Worm (Caenorhabditis elegans) whole organism, L3 larva: ENCODE measurements around the gene sulp-3.
A peak's percentile ranks its signal among the peaks of the same experiment; 100 is the strongest.

Source experiments
- ZK546.5 ChIP-seq: sonication (generic microtip); optimal IDR thresholded peaks from 2 replicates; lab custom pipeline; 2017; ENCODE audit warnings: missing biosample characterization, missing genetic modification characterization
- ama-1 ChIP-seq: fragments of 150-350 bp; optimal IDR thresholded peaks from 2 replicates; lab custom pipeline; 2018
- ceh-28 ChIP-seq: fragments of 150-350 bp; optimal IDR thresholded peaks from 2 replicates; lab custom pipeline; 2014; ENCODE audit warnings: missing biosample characterization, missing genetic modification reagents, missing genetic modification characterization
- egl-5 ChIP-seq: fragments of 150-350 bp; optimal IDR thresholded peaks from 2 replicates; lab custom pipeline; 2017; ENCODE audit warnings: missing biosample characterization, missing genetic modification reagents, missing genetic modification characterization, inconsistent platforms
- elt-1 ChIP-seq: fragments of 150-350 bp; optimal IDR thresholded peaks from 2 replicates; lab custom pipeline; 2014; ENCODE audit warnings: missing biosample characterization, missing genetic modification characterization
- elt-2 ChIP-seq: sonication (generic microtip); optimal IDR thresholded peaks from 2 replicates; lab custom pipeline; 2016; ENCODE audit warnings: missing genetic modification reagents, mild to moderate bottlenecking, missing genetic modification characterization, missing compliant biosample characterization
- fkh-10 ChIP-seq: sonication (generic microtip); optimal IDR thresholded peaks from 2 replicates; lab custom pipeline; 2017; ENCODE audit warnings: missing biosample characterization, missing genetic modification reagents, missing genetic modification characterization
- fkh-2 ChIP-seq: fragments of 150-350 bp; optimal IDR thresholded peaks from 2 replicates; lab custom pipeline; 2014; ENCODE audit warnings: missing biosample characterization, missing genetic modification reagents, missing genetic modification characterization
- fos-1 ChIP-seq: fragments of 150-350 bp; optimal IDR thresholded peaks from 2 replicates; lab custom pipeline; 2014; ENCODE audit warnings: missing biosample characterization, missing genetic modification characterization
- hmg-11 ChIP-seq: sonication (generic microtip); optimal IDR thresholded peaks from 2 replicates; lab custom pipeline; 2016; ENCODE audit warnings: missing genetic modification characterization, missing compliant biosample characterization
- jun-1 ChIP-seq: fragments of 150-350 bp; optimal IDR thresholded peaks from 2 replicates; lab custom pipeline; 2014; ENCODE audit warnings: missing biosample characterization, missing genetic modification reagents, missing genetic modification characterization
- lin-39 ChIP-seq: fragments of 150-350 bp; optimal IDR thresholded peaks from 2 replicates; lab custom pipeline; 2018; ENCODE audit warnings: missing biosample characterization, missing genetic modification reagents, missing genetic modification characterization
- lsy-12 ChIP-seq: sonication (generic microtip); optimal IDR thresholded peaks from 2 replicates; lab custom pipeline; 2016; ENCODE audit warnings: mild to moderate bottlenecking, missing genetic modification characterization, missing compliant biosample characterization
- mdl-1 ChIP-seq: fragments of 150-350 bp; optimal IDR thresholded peaks from 2 replicates; lab custom pipeline; 2014; ENCODE audit warnings: missing biosample characterization, missing genetic modification characterization
- nfya-1 ChIP-seq: sonication (generic microtip); optimal IDR thresholded peaks from 2 replicates; lab custom pipeline; 2017; ENCODE audit warnings: missing genetic modification characterization, mild to moderate bottlenecking, missing compliant biosample characterization, antibody characterized with exemption, moderate library complexity; ENCODE audit not compliant: insufficient read depth
- nhr-23 ChIP-seq: fragments of 150-350 bp; optimal IDR thresholded peaks from 2 replicates; lab custom pipeline; 2014; ENCODE audit warnings: missing biosample characterization, missing genetic modification reagents, missing genetic modification characterization
- nhr-237 ChIP-seq: fragments of 150-350 bp; optimal IDR thresholded peaks from 2 replicates; lab custom pipeline; 2014; ENCODE audit warnings: missing biosample characterization, missing genetic modification characterization
- nhr-25 ChIP-seq: sonication (generic microtip); optimal IDR thresholded peaks from 2 replicates; lab custom pipeline; 2017; ENCODE audit warnings: missing biosample characterization, missing genetic modification characterization
- nhr-43 ChIP-seq: sonication (generic microtip); optimal IDR thresholded peaks from 2 replicates; lab custom pipeline; 2016; ENCODE audit warnings: mild to moderate bottlenecking, missing genetic modification characterization, missing compliant biosample characterization; ENCODE audit not compliant: poor library complexity, severe bottlenecking
- nhr-67 ChIP-seq: fragments of 150-350 bp; optimal IDR thresholded peaks from 2 replicates; lab custom pipeline; 2014; ENCODE audit warnings: missing biosample characterization, missing genetic modification characterization
- pha-4 ChIP-seq: fragments of 150-350 bp; optimal IDR thresholded peaks from 2 replicates; lab custom pipeline; 2014; ENCODE audit warnings: missing biosample characterization, missing genetic modification reagents, missing genetic modification characterization
- pqm-1 ChIP-seq: fragments of 150-350 bp; optimal IDR thresholded peaks from 2 replicates; lab custom pipeline; 2017; ENCODE audit warnings: missing biosample characterization, missing genetic modification characterization, inconsistent platforms
- sea-2 ChIP-seq: fragments of 150-350 bp; sonication (generic microtip); optimal IDR thresholded peaks from 4 replicates; lab custom pipeline; 2014; ENCODE audit warnings: missing biosample characterization, missing genetic modification reagents, missing genetic modification characterization
- skn-1 ChIP-seq: fragments of 150-350 bp; optimal IDR thresholded peaks from 2 replicates; lab custom pipeline; 2014; ENCODE audit warnings: missing biosample characterization, missing genetic modification characterization
- snpc-4 ChIP-seq: fragments of 150-350 bp; optimal IDR thresholded peaks from 2 replicates; lab custom pipeline; 2014; ENCODE audit warnings: missing biosample characterization, missing genetic modification characterization
- tbx-2 ChIP-seq: sonication (generic microtip); optimal IDR thresholded peaks from 2 replicates; lab custom pipeline; 2016; ENCODE audit warnings: mild to moderate bottlenecking, missing genetic modification characterization, missing compliant biosample characterization
- unc-62 ChIP-seq: fragments of 150-350 bp; sonication (generic microtip); optimal IDR thresholded peaks from 4 replicates; lab custom pipeline; 2014; ENCODE audit warnings: missing biosample characterization, missing genetic modification reagents, missing genetic modification characterization
- zag-1 ChIP-seq: fragments of 150-350 bp; optimal IDR thresholded peaks from 2 replicates; lab custom pipeline; 2014; ENCODE audit warnings: missing biosample characterization, missing genetic modification characterization
- ztf-11 ChIP-seq: fragments of 150-350 bp; optimal IDR thresholded peaks from 2 replicates; lab custom pipeline; 2014; ENCODE audit warnings: missing biosample characterization, missing genetic modification characterization

Gene sulp-3

DNA sequence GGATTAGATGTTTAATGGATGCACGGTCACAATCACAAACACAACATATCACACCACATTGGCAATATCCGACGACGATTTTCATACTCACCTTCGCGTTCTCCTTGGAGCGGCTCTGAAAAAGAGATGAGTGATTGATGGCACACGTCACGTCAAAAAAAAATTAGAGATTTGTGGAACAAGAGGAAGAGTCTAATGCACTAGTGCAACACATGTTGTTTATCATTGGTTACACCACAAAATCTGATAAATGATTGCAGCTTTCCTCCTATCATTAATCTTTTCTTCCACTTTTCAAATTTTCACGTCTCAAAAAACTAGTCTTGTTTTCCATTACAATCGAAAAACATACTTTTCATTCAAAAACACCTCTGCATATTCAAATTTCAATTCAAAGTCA, 17.7 kb downstream of the sulp-3 start:
- TF ChIP-seq ztf-11 (tag; lab: Kevin White, UChicago): no peak
- TF ChIP-seq lin-39 (tag; lab: Kevin White, UChicago): peak; percentile 81

DNA sequence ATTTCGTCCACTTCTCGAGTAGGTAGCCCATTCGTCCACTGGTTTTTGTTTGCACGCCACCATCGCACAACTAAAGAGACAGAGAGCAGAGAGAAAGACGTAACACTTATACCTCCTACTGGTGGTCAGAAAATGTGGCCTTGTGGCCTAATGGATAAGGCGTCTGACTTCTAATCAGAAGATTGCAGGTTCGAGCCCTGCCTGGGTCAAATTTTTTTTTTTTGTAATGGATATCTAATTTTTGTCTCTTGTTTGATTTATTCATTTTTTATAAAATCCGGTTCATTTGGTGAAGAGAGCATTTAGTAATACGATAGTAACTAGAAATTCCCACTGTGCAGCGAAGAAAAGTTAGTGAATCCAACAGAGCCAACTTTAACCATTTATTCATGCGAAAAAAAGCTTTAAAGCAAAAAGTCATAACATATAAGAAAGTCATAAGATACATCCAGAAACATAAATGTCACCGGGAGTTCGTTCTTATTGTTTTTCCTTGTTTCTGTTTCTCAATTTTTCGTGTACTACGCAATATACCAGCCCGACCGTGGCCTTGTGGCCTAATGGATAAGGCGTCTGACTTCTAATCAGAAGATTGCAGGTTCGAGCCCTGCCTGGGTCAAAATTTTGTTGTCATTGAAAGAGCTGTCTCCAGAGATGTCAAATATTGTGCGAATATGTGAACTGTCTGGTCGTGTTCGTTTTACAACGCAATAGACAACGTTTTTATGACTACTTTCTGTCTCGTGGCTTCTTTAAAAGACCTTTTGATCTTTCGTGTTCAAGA, 21.9 kb downstream of the sulp-3 start:
- TF ChIP-seq ama-1: no peak
- TF ChIP-seq lsy-12 (tag; lab: Kevin White, UChicago): peak; percentile 45
- TF ChIP-seq jun-1 (tag; lab: Kevin White, UChicago): peak; percentile 12
- TF ChIP-seq fkh-10 (GFP tag; lab: Kevin White, UChicago): no peak
- peak; percentile 54 for TF ChIP-seq nfya-1
- TF ChIP-seq pqm-1 (tag; lab: Kevin White, UChicago): peak; percentile 46
- TF ChIP-seq pha-4 (tag; lab: Kevin White, UChicago): peak; percentile 60
- TF ChIP-seq fkh-2: no peak
- peak; percentile 16 for TF ChIP-seq elt-2 (tag; lab: Kevin White, UChicago)
- no peak for TF ChIP-seq zag-1 (tag; lab: Kevin White, UChicago)
- no peak for TF ChIP-seq snpc-4 (tag; lab: Kevin White, UChicago)
- no peak for TF ChIP-seq nhr-43
- TF ChIP-seq tbx-2 (tag; lab: Kevin White, UChicago): peak; percentile 8
- peak; percentile 34 for TF ChIP-seq egl-5 (tag; lab: Kevin White, UChicago)
- no peak for TF ChIP-seq ztf-11 (tag; lab: Kevin White, UChicago)
- peak; percentile 71 for TF ChIP-seq hmg-11 (tag; lab: Kevin White, UChicago)
- TF ChIP-seq lin-39 (tag; lab: Kevin White, UChicago): peak; percentile 75
- no peak for TF ChIP-seq mdl-1 (tag; lab: Kevin White, UChicago)
- TF ChIP-seq, all 47 proteins: peak for 10

DNA sequence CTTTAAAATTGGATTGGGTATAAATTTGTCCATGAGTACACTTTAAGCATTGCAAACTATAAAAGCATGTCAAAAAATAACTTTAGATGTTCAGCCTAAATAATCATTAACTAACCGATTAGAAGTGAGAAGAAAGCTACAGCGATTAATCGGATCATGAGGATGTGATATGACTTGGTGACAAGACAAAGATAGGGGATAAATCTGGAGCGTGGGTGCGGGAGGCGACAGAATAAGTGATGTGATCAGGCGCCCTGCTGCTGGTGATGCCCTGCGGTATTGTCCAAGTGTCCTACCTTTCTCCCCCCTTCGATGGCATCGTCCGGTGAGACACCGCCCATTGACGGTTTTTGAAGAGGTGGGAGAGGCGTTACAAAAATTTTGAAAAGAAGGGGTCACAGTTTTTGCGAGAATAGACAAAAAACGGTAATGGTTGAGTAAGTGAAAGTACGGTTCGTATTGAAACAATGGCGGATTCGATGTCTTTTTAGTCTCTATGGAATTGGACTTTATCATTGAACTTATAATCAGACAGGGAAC, 23.5 kb downstream of the sulp-3 start, which contains the start of gene F41D9.2:
Gene F41D9.2 (minus strand): TSS at position 304 of the 540 bp plus-strand sequence.
- TF ChIP-seq nhr-25 (peak; percentile 24), nhr-67 (no peak), fkh-10 (GFP tag; lab: Kevin White, UChicago) (no peak), hmg-11 (tag; lab: Kevin White, UChicago) (no peak), nhr-23 (tag; lab: Kevin White, UChicago) (peak; percentile 7), nhr-237 (no peak)

DNA sequence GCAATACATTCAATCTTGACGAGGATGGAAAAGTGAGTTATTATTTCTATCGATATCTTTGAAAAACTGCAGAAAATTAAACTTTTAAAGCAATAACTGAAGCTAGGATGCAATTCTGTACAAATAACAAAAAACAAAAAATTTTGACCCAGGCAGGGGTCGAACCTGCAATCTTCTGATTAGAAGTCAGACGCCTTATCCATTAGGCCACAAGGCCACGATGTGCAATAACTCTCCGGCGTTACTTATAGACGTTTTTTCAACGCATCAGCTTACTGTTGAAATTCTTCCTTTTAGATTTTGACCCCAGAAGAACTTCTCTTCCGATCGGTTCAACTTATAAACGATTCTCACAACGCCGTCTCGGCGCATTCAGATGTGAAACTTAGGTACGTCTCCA, 26.5 kb downstream of the sulp-3 start:
- peak; percentile 1 for TF ChIP-seq lin-39 (tag; lab: Kevin White, UChicago)
- TF ChIP-seq nhr-43: no peak
- peak; percentile 22 for TF ChIP-seq elt-2 (tag; lab: Kevin White, UChicago)
- TF ChIP-seq ceh-28 (tag; lab: Kevin White, UChicago): no peak
- no peak for TF ChIP-seq nhr-23 (tag; lab: Kevin White, UChicago)
- no peak for TF ChIP-seq nhr-237
- TF ChIP-seq lsy-12 (tag; lab: Kevin White, UChicago): peak; percentile 42
- no peak for TF ChIP-seq hmg-11 (tag; lab: Kevin White, UChicago)

DNA sequence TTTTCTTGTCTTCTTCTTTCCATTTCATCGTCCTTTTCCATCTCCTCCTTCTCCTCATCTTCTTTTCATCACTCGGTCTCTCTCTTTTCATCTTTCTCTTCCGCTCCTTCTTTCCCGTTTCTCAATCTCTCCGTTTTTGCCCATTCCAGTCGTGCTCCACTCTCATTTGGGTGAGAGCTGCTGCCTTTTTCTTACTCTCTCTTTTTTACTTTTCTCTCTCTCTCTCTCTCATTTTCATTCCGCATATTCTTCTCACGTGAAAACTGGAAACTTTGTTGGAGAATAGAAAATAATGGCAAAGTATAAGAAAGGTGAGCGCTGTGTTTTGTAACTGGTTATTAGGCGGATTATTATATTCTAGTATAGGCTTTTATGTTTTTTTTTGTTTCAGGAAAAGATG, 29.9 kb downstream of the sulp-3 start, which contains the start of gene tbc-18:
Gene tbc-18 (plus strand): TSS at position 246 of the 400 bp plus-strand sequence.
- TF ChIP-seq lin-39 (tag; lab: Kevin White, UChicago) (peak; percentile 61), jun-1 (tag; lab: Kevin White, UChicago) (peak; percentile 0), ztf-11 (tag; lab: Kevin White, UChicago) (no peak), sea-2 (GFP tag; lab: Kevin White, UChicago) (no peak), pqm-1 (tag; lab: Kevin White, UChicago) (peak; percentile 4), skn-1 (peak; percentile 54), hmg-11 (tag; lab: Kevin White, UChicago) (peak; percentile 4), fkh-10 (GFP tag; lab: Kevin White, UChicago) (peak; percentile 68), unc-62 (GFP tag; lab: Kevin White, UChicago) (no peak), zag-1 (tag; lab: Kevin White, UChicago) (no peak), fkh-2 (no peak), fos-1 (no peak), ZK546.5 (no peak), elt-1 (tag; lab: Kevin White, UChicago) (no peak), nfya-1 (peak; percentile 82), pha-4 (tag; lab: Kevin White, UChicago) (no peak), nhr-43 (no peak)
- TF ChIP-seq, all 47 proteins: peak for 7
